Worm (Caenorhabditis elegans) whole organism, L4 larva: Measurements from ENCODE around the gene repo-1.

ENCODE experiments used
- D1046.2 ChIP-seq: fragments of 200-800 bp; sonication (Bioruptor generic); IDR thresholded peaks from 2 replicates; pipeline ENCODE4 v1.3.6; 2022; ENCODE audit warnings: missing genetic modification characterization, missing compliant biosample characterization
- F10B5.3 ChIP-seq: sonication (generic microtip); optimal IDR thresholded peaks from 2 replicates; lab custom pipeline; 2016; ENCODE audit warnings: mild to moderate bottlenecking, missing genetic modification characterization, missing compliant biosample characterization
- F49E8.2 ChIP-seq: sonication (generic microtip); optimal IDR thresholded peaks from 2 replicates; lab custom pipeline; 2016; ENCODE audit warnings: missing compliant biosample characterization, mild to moderate bottlenecking, missing genetic modification characterization, borderline replicate concordance
- R02D3.7 ChIP-seq: fragments of 150-350 bp; sonication (generic microtip); optimal IDR thresholded peaks from 3 replicates; lab custom pipeline; 2014; ENCODE audit warnings: missing biosample characterization, missing genetic modification characterization
- T20F7.1 ChIP-seq: fragments of 200-800 bp; sonication (Bioruptor generic); optimal IDR thresholded peaks from 2 replicates; lab custom pipeline; 2018; ENCODE audit warnings: mild to moderate bottlenecking, missing genetic modification characterization, missing compliant biosample characterization
- Y75B8A.6 ChIP-seq: fragments of 200-800 bp; sonication (Bioruptor generic); IDR thresholded peaks from 2 replicates; pipeline ENCODE4 v1.3.6; 2022; ENCODE audit warnings: missing genetic modification reagents, missing genetic modification characterization, missing compliant biosample characterization
- aly-2 ChIP-seq: sonication (generic microtip); optimal IDR thresholded peaks from 2 replicates; lab custom pipeline; 2018; ENCODE audit warnings: missing biosample characterization, missing genetic modification characterization
- arid-1 ChIP-seq: fragments of 200-800 bp; sonication (Bioruptor generic); conservative IDR thresholded peaks from 2 replicates; pipeline ENCODE4 v1.3.6; 2022; ENCODE audit warnings: missing genetic modification reagents, missing genetic modification characterization, missing compliant biosample characterization
- attf-4 ChIP-seq: sonication (generic microtip); optimal IDR thresholded peaks from 3 replicates; lab custom pipeline; 2017; ENCODE audit warnings: missing biosample characterization, missing genetic modification characterization
- ceh-32 ChIP-seq: sonication (generic microtip); optimal IDR thresholded peaks from 2 replicates; lab custom pipeline; 2016; ENCODE audit warnings: mild to moderate bottlenecking, missing genetic modification characterization, missing compliant biosample characterization; ENCODE audit not compliant: poor library complexity
- ceh-44 ChIP-seq: fragments of 200-800 bp; sonication (Bioruptor generic); IDR thresholded peaks from 2 replicates; pipeline ENCODE4 v1.3.6; 2022; ENCODE audit warnings: missing genetic modification reagents, missing genetic modification characterization, missing compliant biosample characterization
- ceh-82 ChIP-seq: sonication (generic microtip); optimal IDR thresholded peaks from 2 replicates; lab custom pipeline; 2017; ENCODE audit warnings: missing biosample characterization, missing genetic modification characterization
- ces-1 ChIP-seq: fragments of 150-350 bp; sonication (generic microtip); optimal IDR thresholded peaks from 4 replicates; lab custom pipeline; 2014; ENCODE audit warnings: missing biosample characterization, missing genetic modification reagents, missing genetic modification characterization
- ctbp-1 ChIP-seq: fragments of 200-800 bp; sonication (Bioruptor generic); IDR thresholded peaks from 2 replicates; pipeline ENCODE4 v1.3.6; 2022; ENCODE audit warnings: missing genetic modification reagents, missing genetic modification characterization, missing compliant biosample characterization
- daf-12 ChIP-seq: fragments of 150-350 bp; optimal IDR thresholded peaks from 2 replicates; lab custom pipeline; 2014; ENCODE audit warnings: missing biosample characterization, missing genetic modification reagents, missing genetic modification characterization
- daf-16 ChIP-seq, 3 experiments: sonication (generic microtip); optimal IDR thresholded peaks; 2 replicates each; lab custom pipeline; 2016 to 2017; ENCODE audit warnings: missing genetic modification characterization in 3 of 3, missing genetic modification reagents in 3 of 3, mild to moderate bottlenecking in 2 of 3, missing compliant biosample characterization in 2 of 3, missing biosample characterization in 1 of 3, moderate library complexity in 1 of 3
- daf-19 ChIP-seq: fragments of 200-800 bp; sonication (Bioruptor generic); conservative IDR thresholded peaks from 2 replicates; pipeline ENCODE4 v1.3.6; 2022; ENCODE audit warnings: missing genetic modification characterization, missing compliant biosample characterization
- dmd-6 ChIP-seq: fragments of 200-800 bp; sonication (Bioruptor generic); IDR thresholded peaks from 2 replicates; pipeline ENCODE4 v1.3.6; 2022; ENCODE audit warnings: missing genetic modification reagents, missing genetic modification characterization, missing compliant biosample characterization
- dmd-9 ChIP-seq: fragments of 200-800 bp; sonication (Bioruptor generic); IDR thresholded peaks from 2 replicates; pipeline ENCODE4 v1.3.6; 2022; ENCODE audit warnings: missing genetic modification reagents, missing genetic modification characterization, missing compliant biosample characterization
- dpl-1 ChIP-seq: fragments of 150-350 bp; optimal IDR thresholded peaks from 2 replicates; lab custom pipeline; 2014; ENCODE audit warnings: missing biosample characterization, missing genetic modification reagents, missing genetic modification characterization
- duxl-1 ChIP-seq: sonication (generic microtip); optimal IDR thresholded peaks from 2 replicates; lab custom pipeline; 2016; ENCODE audit warnings: mild to moderate bottlenecking, missing genetic modification characterization, moderate library complexity, missing compliant biosample characterization; ENCODE audit not compliant: poor library complexity
- fkh-10 ChIP-seq: fragments of 150-350 bp; optimal IDR thresholded peaks from 2 replicates; lab custom pipeline; 2014; ENCODE audit warnings: missing biosample characterization, missing genetic modification reagents, missing genetic modification characterization
- hlh-11 ChIP-seq: fragments of 200-800 bp; sonication (Bioruptor generic); optimal IDR thresholded peaks from 2 replicates; lab custom pipeline; 2018; ENCODE audit warnings: mild to moderate bottlenecking, missing genetic modification characterization, missing compliant biosample characterization
- hlh-30 ChIP-seq: sonication (generic microtip); optimal IDR thresholded peaks from 2 replicates; lab custom pipeline; 2017; ENCODE audit warnings: antibody characterized with exemption, mild to moderate bottlenecking, missing genetic modification characterization, missing compliant biosample characterization; ENCODE audit not compliant: insufficient read depth
- hmg-1.1 ChIP-seq: fragments of 200-800 bp; sonication (Bioruptor generic); IDR thresholded peaks from 2 replicates; pipeline ENCODE4 v1.3.6; 2022; ENCODE audit warnings: missing genetic modification reagents, missing genetic modification characterization, missing compliant biosample characterization
- lim-7 ChIP-seq: fragments of 200-800 bp; sonication (Bioruptor generic); IDR thresholded peaks from 2 replicates; pipeline ENCODE4 v1.3.6; 2022; ENCODE audit warnings: missing genetic modification characterization, missing compliant biosample characterization
- lin-1 ChIP-seq: fragments of 200-800 bp; sonication (Bioruptor generic); IDR thresholded peaks from 2 replicates; pipeline ENCODE4 v1.3.6; 2022; ENCODE audit warnings: missing genetic modification reagents, missing genetic modification characterization, missing compliant biosample characterization
- lir-3 ChIP-seq: sonication (generic microtip); optimal IDR thresholded peaks from 2 replicates; lab custom pipeline; 2016; ENCODE audit warnings: mild to moderate bottlenecking, missing genetic modification characterization, missing compliant biosample characterization
- mdl-1 ChIP-seq, 2 experiments: fragments of 150-350 bp in 1 of 2; sonication (generic microtip) in 1 of 2; optimal IDR thresholded peaks; 2 replicates each; lab custom pipeline; 2014 to 2017; ENCODE audit warnings: missing biosample characterization in 2 of 2, missing genetic modification characterization in 2 of 2
- mdt-29 ChIP-seq: fragments of 200-800 bp; sonication (Bioruptor generic); IDR thresholded peaks from 2 replicates; pipeline ENCODE4 v1.3.6; 2022; ENCODE audit warnings: missing genetic modification reagents, missing genetic modification characterization, missing compliant biosample characterization
- mes-2 ChIP-seq: sonication (generic microtip); optimal IDR thresholded peaks from 2 replicates; lab custom pipeline; 2016; ENCODE audit warnings: missing genotype, mild to moderate bottlenecking, missing genetic modification characterization, missing compliant biosample characterization; ENCODE audit not compliant: poor library complexity, severe bottlenecking
- mxl-3 ChIP-seq: fragments of 200-800 bp; sonication (Bioruptor generic); optimal IDR thresholded peaks from 2 replicates; lab custom pipeline; 2018; ENCODE audit warnings: mild to moderate bottlenecking, missing genetic modification characterization, missing compliant biosample characterization
- nhr-10 ChIP-seq: fragments of 150-350 bp; optimal IDR thresholded peaks from 2 replicates; lab custom pipeline; 2014; ENCODE audit warnings: missing biosample characterization, missing genetic modification characterization
- nhr-102 ChIP-seq: sonication (generic microtip); optimal IDR thresholded peaks from 2 replicates; lab custom pipeline; 2016; ENCODE audit warnings: mild to moderate bottlenecking, missing genetic modification characterization, moderate library complexity, missing compliant biosample characterization
- nhr-237 ChIP-seq: sonication (generic microtip); optimal IDR thresholded peaks from 2 replicates; lab custom pipeline; 2017; ENCODE audit warnings: missing biosample characterization, missing genetic modification characterization
- nhr-42 ChIP-seq: fragments of 200-800 bp; sonication (Bioruptor generic); IDR thresholded peaks from 2 replicates; pipeline ENCODE4 v1.3.6; 2022; ENCODE audit warnings: missing genetic modification characterization, missing compliant biosample characterization
- nhr-48 ChIP-seq: sonication (generic microtip); optimal IDR thresholded peaks from 2 replicates; lab custom pipeline; 2016; ENCODE audit warnings: mild to moderate bottlenecking, missing genetic modification characterization, missing compliant biosample characterization
- nhr-6 ChIP-seq: fragments of 150-350 bp; optimal IDR thresholded peaks from 2 replicates; lab custom pipeline; 2014; ENCODE audit warnings: missing biosample characterization, missing genetic modification characterization
- nhr-77 ChIP-seq: fragments of 150-350 bp; optimal IDR thresholded peaks from 2 replicates; lab custom pipeline; 2014; ENCODE audit warnings: missing biosample characterization, missing genetic modification characterization
- pha-4 ChIP-seq, 2 experiments: fragments of 150-350 bp in 1 of 2; fragments of 200-800 bp in 1 of 2; sonication (Bioruptor generic) in 1 of 2; IDR thresholded peaks in 1 of 2; optimal IDR thresholded peaks in 1 of 2; 2 replicates each; pipeline versions ENCODE4 v1.3.6 to Lab custom; 2014 to 2022; ENCODE audit warnings: missing genetic modification characterization in 2 of 2, missing genetic modification reagents in 2 of 2, missing biosample characterization in 1 of 2, missing compliant biosample characterization in 1 of 2
- rbr-2 ChIP-seq: sonication (generic microtip); optimal IDR thresholded peaks from 2 replicates; lab custom pipeline; 2016; ENCODE audit warnings: missing genotype, missing genetic modification characterization, missing compliant biosample characterization
- skn-1 ChIP-seq: fragments of 150-350 bp; optimal IDR thresholded peaks from 2 replicates; lab custom pipeline; 2014; ENCODE audit warnings: missing biosample characterization, missing genetic modification characterization
- spr-1 ChIP-seq: sonication (generic microtip); optimal IDR thresholded peaks from 2 replicates; lab custom pipeline; 2016; ENCODE audit warnings: mild to moderate bottlenecking, missing genetic modification characterization, missing compliant biosample characterization
- spr-3 ChIP-seq: fragments of 200-800 bp; sonication (Bioruptor generic); optimal IDR thresholded peaks from 2 replicates; lab custom pipeline; 2018; ENCODE audit warnings: mild to moderate bottlenecking, missing genetic modification characterization, missing compliant biosample characterization
- tra-1 ChIP-seq: fragments of 200-800 bp; sonication (Bioruptor generic); IDR thresholded peaks from 2 replicates; pipeline ENCODE4 v1.3.6; 2022; ENCODE audit warnings: missing genetic modification reagents, missing genetic modification characterization, missing compliant biosample characterization
- unc-62 ChIP-seq, 3 experiments: fragments of 150-350 bp in 1 of 3; sonication (generic microtip); optimal IDR thresholded peaks in 2 of 3; peaks in 1 of 3; 1 replicate in 1 of 3; 2 replicates in 2 of 3; lab custom pipeline; 2014 to 2017; ENCODE audit warnings: missing biosample characterization in 3 of 3, missing genetic modification characterization in 3 of 3, missing genetic modification reagents in 3 of 3, missing genotype in 1 of 3
- zag-1 ChIP-seq: fragments of 150-350 bp; optimal IDR thresholded peaks from 2 replicates; lab custom pipeline; 2014; ENCODE audit warnings: missing biosample characterization, missing genetic modification characterization
- zfp-3 ChIP-seq: fragments of 200-800 bp; sonication (Bioruptor generic); conservative IDR thresholded peaks from 2 replicates; pipeline ENCODE4 v1.3.6; 2022; ENCODE audit warnings: missing genetic modification reagents, missing genetic modification characterization, missing compliant biosample characterization
- zip-11 ChIP-seq: fragments of 200-800 bp; sonication (Bioruptor generic); IDR thresholded peaks from 2 replicates; pipeline ENCODE4 v1.3.6; 2022; ENCODE audit warnings: missing genetic modification characterization, missing compliant biosample characterization
- ztf-11 ChIP-seq: fragments of 150-350 bp; optimal IDR thresholded peaks from 2 replicates; lab custom pipeline; 2014; ENCODE audit warnings: missing biosample characterization, missing genetic modification characterization

Gene repo-1

DNA sequence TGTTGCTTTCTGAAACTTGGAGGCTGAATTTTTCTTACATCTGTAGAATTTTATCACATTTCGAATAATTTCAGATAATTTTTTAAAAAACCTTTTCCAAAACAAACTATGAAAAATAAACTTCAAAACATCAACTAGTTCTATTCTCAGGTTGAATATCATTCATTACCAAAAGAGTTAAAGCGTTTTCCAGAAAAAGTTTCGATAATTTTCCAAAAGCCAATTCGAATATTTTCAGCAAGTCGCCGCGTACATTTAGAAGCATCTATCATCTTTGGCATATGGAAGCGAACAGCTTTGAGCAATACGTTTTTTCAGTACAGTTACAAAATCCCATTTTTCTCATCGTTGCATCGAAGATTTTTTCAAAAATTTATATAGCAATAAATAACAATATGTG, 47.4 kb upstream of the repo-1 start (continued):
- peak; percentile 5 for TF ChIP-seq hlh-30 (tag; lab: Kevin White, UChicago)
- TF ChIP-seq dmd-6 = no peak
- TF ChIP-seq nhr-10 (tag; lab: Kevin White, UChicago) = no peak
- TF ChIP-seq mes-2 (tag; lab: Kevin White, UChicago) = peak; percentile 23
- TF ChIP-seq zfp-3 (GFP tag; lab: Robert Waterston, UW) = no peak
- no peak for TF ChIP-seq zip-11 (GFP tag; lab: Robert Waterston, UW)
- peak; percentile 4 for TF ChIP-seq duxl-1 (tag; lab: Kevin White, UChicago)
- no peak for TF ChIP-seq ces-1 (GFP tag; lab: Kevin White, UChicago)
- TF ChIP-seq ceh-32 (tag; lab: Kevin White, UChicago) = no peak
- TF ChIP-seq D1046.2 = no peak
- no peak for TF ChIP-seq nhr-237 (tag; lab: Kevin White, UChicago)
- no peak for TF ChIP-seq lir-3 (tag; lab: Kevin White, UChicago)
- peak; percentile 49; the same call in 1 of the 2 replicates for TF ChIP-seq arid-1 (GFP tag; lab: Robert Waterston, UW)
- no peak for TF ChIP-seq fkh-10
- no peak for TF ChIP-seq pha-4 (GFP tag; IDR thresholded peaks at IDR 0.05; lab: Robert Waterston, UW)
- no peak for TF ChIP-seq pha-4 (tag; optimal IDR thresholded peaks at IDR 0.05; lab: Kevin White, UChicago)
- TF ChIP-seq attf-4 (tag; lab: Kevin White, UChicago) = no peak
- TF ChIP-seq ctbp-1 (GFP tag; lab: Robert Waterston, UW) = no peak
- no peak for TF ChIP-seq tra-1 (GFP tag; lab: Robert Waterston, UW)
- TF ChIP-seq zag-1 (tag; lab: Kevin White, UChicago) = no peak
- TF ChIP-seq mdl-1 (tag; optimal IDR thresholded peaks at IDR 0.05; lab: Kevin White, UChicago) = no peak
- TF ChIP-seq rbr-2 (tag; lab: Kevin White, UChicago) = peak; percentile 6
- peak; percentile 38 for TF ChIP-seq nhr-102 (tag; lab: Kevin White, UChicago)
- no peak for TF ChIP-seq hlh-11
- no peak for TF ChIP-seq aly-2 (tag; lab: Kevin White, UChicago)
- TF ChIP-seq F49E8.2 (tag; lab: Kevin White, UChicago) = no peak
- no peak for TF ChIP-seq spr-3 (GFP tag; lab: Kevin White, UChicago)
- no peak for TF ChIP-seq lin-1 (GFP tag; lab: Robert Waterston, UW)
- no peak for TF ChIP-seq dmd-9 (GFP tag; lab: Robert Waterston, UW)
- TF ChIP-seq daf-16 (GFP tag; optimal IDR thresholded peaks at IDR 0.05; lab: Kevin White, UChicago) = no peak
- peak; percentile 43 for TF ChIP-seq daf-16 (tag; optimal IDR thresholded peaks at IDR 0.05; lab: Kevin White, UChicago)
- no peak for TF ChIP-seq skn-1 (tag; lab: Kevin White, UChicago)
- no peak for TF ChIP-seq lim-7 (GFP tag; lab: Robert Waterston, UW)
- TF ChIP-seq F10B5.3 (tag; lab: Kevin White, UChicago) = no peak
- TF ChIP-seq ztf-11 (tag; lab: Kevin White, UChicago) = no peak
- no peak for TF ChIP-seq ceh-82 (tag; lab: Kevin White, UChicago)
- no peak for TF ChIP-seq nhr-6 (tag; lab: Kevin White, UChicago)
- TF ChIP-seq nhr-77 (tag; lab: Kevin White, UChicago) = peak; percentile 34
- TF ChIP-seq nhr-42 = no peak
- TF ChIP-seq unc-62 (GFP tag; optimal IDR thresholded peaks at IDR 0.05 in 1 of 2; lab: Kevin White, UChicago) = no peak
- no peak for TF ChIP-seq unc-62 (tag; optimal IDR thresholded peaks at IDR 0.05; lab: Kevin White, UChicago)
- peak; percentile 23 for TF ChIP-seq nhr-48 (tag; lab: Kevin White, UChicago)
- TF ChIP-seq daf-12 = no peak
- no peak for TF ChIP-seq hmg-1.1 (GFP tag; lab: Robert Waterston, UW)
- TF ChIP-seq daf-19 (GFP tag; lab: Robert Waterston, UW) = no peak
- no peak for TF ChIP-seq Y75B8A.6 (GFP tag; lab: Robert Waterston, UW)
- no peak for TF ChIP-seq dpl-1
- no peak for TF ChIP-seq spr-1 (tag; lab: Kevin White, UChicago)
- TF ChIP-seq R02D3.7 = no peak
- TF ChIP-seq ceh-44 = no peak
- TF ChIP-seq T20F7.1 (GFP tag; lab: Kevin White, UChicago) = peak; percentile 0
- no peak for TF ChIP-seq mxl-3 (GFP tag; lab: Kevin White, UChicago)
- no peak for TF ChIP-seq mdt-29 (GFP tag; lab: Robert Waterston, UW)
